Worm (Caenorhabditis elegans): ENCODE measurements around the gene F22E5.21.
"Not testable (repeated sequence)": the region's sequence is repeated elsewhere in the genome, so short reads cannot be mapped to it uniquely, and the experiment has no call there.

F22E5.21 gene

ce11 chrII:2600931-2601330 lies 36.3 kb downstream of the F22E5.21 start:
- TF ChIP-seq unc-62 (GFP tag; optimal IDR thresholded peaks at IDR 0.05): no peak

- TF ChIP-seq unc-62 (GFP tag; optimal IDR thresholded peaks at IDR 0.05): not testable (repeated sequence)
Measured at ce11 chrII:2600176-2600575, 37.1 kb downstream of the F22E5.21 start, which contains the start of gene F33H12.1. F33H12.1 (plus strand) TSS chrII:2600476.

ce11 chrII:2586861-2587554 lies 50.3 kb downstream of the F22E5.21 start, which contains the start of the genes F33H12.7 and sri-39:
F33H12.7 (minus strand) TSS chrII:2586911.
sri-39 (plus strand) TSS chrII:2587504.
- no peak for TF ChIP-seq unc-62 (GFP tag; optimal IDR thresholded peaks at IDR 0.05)

- TF ChIP-seq unc-62 (GFP tag; optimal IDR thresholded peaks at IDR 0.05): no peak
Measured at ce11 chrII:2585493-2585892, 51.8 kb downstream of the F22E5.21 start, which contains the start of gene sri-36. sri-36 (minus strand) TSS chrII:2585593.

All from whole organism, dauer.